Worm (Caenorhabditis elegans) whole organism, L3 larva: ENCODE measurements around the gene vha-13.

ENCODE experiments used
- R02D3.7 ChIP-seq: fragments of 150-350 bp; optimal IDR thresholded peaks from 2 replicates; lab custom pipeline; 2014; ENCODE audit warnings: missing biosample characterization, missing genetic modification characterization
- ZK546.5 ChIP-seq: sonication (generic microtip); optimal IDR thresholded peaks from 2 replicates; lab custom pipeline; 2017; ENCODE audit warnings: missing biosample characterization, missing genetic modification characterization
- ama-1 ChIP-seq: fragments of 150-350 bp; optimal IDR thresholded peaks from 2 replicates; lab custom pipeline; 2018
- ceh-16 ChIP-seq: sonication (generic microtip); optimal IDR thresholded peaks from 2 replicates; lab custom pipeline; 2017; ENCODE audit warnings: missing biosample characterization, missing genetic modification characterization
- ceh-28 ChIP-seq: fragments of 150-350 bp; optimal IDR thresholded peaks from 2 replicates; lab custom pipeline; 2014; ENCODE audit warnings: missing biosample characterization, missing genetic modification reagents, missing genetic modification characterization
- ceh-9 ChIP-seq: sonication (generic microtip); optimal IDR thresholded peaks from 2 replicates; lab custom pipeline; 2018; ENCODE audit warnings: missing biosample characterization, missing genetic modification characterization
- daf-12 ChIP-seq: fragments of 150-350 bp; optimal IDR thresholded peaks from 2 replicates; lab custom pipeline; 2014; ENCODE audit warnings: missing biosample characterization, missing genetic modification reagents, missing genetic modification characterization
- egl-27 ChIP-seq: sonication (generic microtip); optimal IDR thresholded peaks from 4 replicates; lab custom pipeline; 2017; ENCODE audit warnings: missing biosample characterization, missing genetic modification reagents, missing genetic modification characterization
- egl-5 ChIP-seq: fragments of 150-350 bp; optimal IDR thresholded peaks from 2 replicates; lab custom pipeline; 2017; ENCODE audit warnings: missing biosample characterization, missing genetic modification reagents, missing genetic modification characterization, inconsistent platforms
- elt-1 ChIP-seq: fragments of 150-350 bp; optimal IDR thresholded peaks from 2 replicates; lab custom pipeline; 2014; ENCODE audit warnings: missing biosample characterization, missing genetic modification characterization
- elt-2 ChIP-seq: sonication (generic microtip); optimal IDR thresholded peaks from 2 replicates; lab custom pipeline; 2016; ENCODE audit warnings: missing genetic modification reagents, mild to moderate bottlenecking, missing genetic modification characterization, missing compliant biosample characterization
- eor-1 ChIP-seq, 2 experiments: fragments of 150-350 bp; optimal IDR thresholded peaks; 2 replicates each; lab custom pipeline; 2014 to 2018; ENCODE audit warnings: missing biosample characterization in 2 of 2, missing genetic modification characterization in 2 of 2
- fkh-10 ChIP-seq: sonication (generic microtip); optimal IDR thresholded peaks from 2 replicates; lab custom pipeline; 2017; ENCODE audit warnings: missing biosample characterization, missing genetic modification reagents, missing genetic modification characterization
- fkh-2 ChIP-seq: fragments of 150-350 bp; optimal IDR thresholded peaks from 2 replicates; lab custom pipeline; 2014; ENCODE audit warnings: missing biosample characterization, missing genetic modification reagents, missing genetic modification characterization
- fos-1 ChIP-seq: fragments of 150-350 bp; optimal IDR thresholded peaks from 2 replicates; lab custom pipeline; 2014; ENCODE audit warnings: missing biosample characterization, missing genetic modification characterization
- hmg-11 ChIP-seq: sonication (generic microtip); optimal IDR thresholded peaks from 2 replicates; lab custom pipeline; 2016; ENCODE audit warnings: missing genetic modification characterization, missing compliant biosample characterization
- jun-1 ChIP-seq: fragments of 150-350 bp; optimal IDR thresholded peaks from 2 replicates; lab custom pipeline; 2014; ENCODE audit warnings: missing biosample characterization, missing genetic modification reagents, missing genetic modification characterization
- lin-15B ChIP-seq: fragments of 150-350 bp; optimal IDR thresholded peaks from 2 replicates; lab custom pipeline; 2014; ENCODE audit warnings: missing biosample characterization, missing genetic modification characterization
- lin-39 ChIP-seq: fragments of 150-350 bp; optimal IDR thresholded peaks from 2 replicates; lab custom pipeline; 2018; ENCODE audit warnings: missing biosample characterization, missing genetic modification reagents, missing genetic modification characterization
- lsy-12 ChIP-seq: sonication (generic microtip); optimal IDR thresholded peaks from 2 replicates; lab custom pipeline; 2016; ENCODE audit warnings: mild to moderate bottlenecking, missing genetic modification characterization, missing compliant biosample characterization
- mdl-1 ChIP-seq: fragments of 150-350 bp; optimal IDR thresholded peaks from 2 replicates; lab custom pipeline; 2014; ENCODE audit warnings: missing biosample characterization, missing genetic modification characterization
- mml-1 ChIP-seq: fragments of 150-350 bp; sonication (generic microtip); optimal IDR thresholded peaks from 3 replicates; lab custom pipeline; 2014; ENCODE audit warnings: missing biosample characterization, missing genetic modification characterization
- nfya-1 ChIP-seq: sonication (generic microtip); optimal IDR thresholded peaks from 2 replicates; lab custom pipeline; 2017; ENCODE audit warnings: missing genetic modification characterization, mild to moderate bottlenecking, missing compliant biosample characterization, antibody characterized with exemption, moderate library complexity; ENCODE audit not compliant: insufficient read depth
- nhr-11 ChIP-seq: fragments of 150-350 bp; optimal IDR thresholded peaks from 2 replicates; lab custom pipeline; 2014; ENCODE audit warnings: missing biosample characterization, missing genetic modification characterization
- nhr-12 ChIP-seq: fragments of 150-350 bp; optimal IDR thresholded peaks from 2 replicates; lab custom pipeline; 2014; ENCODE audit warnings: missing biosample characterization, missing genetic modification characterization
- nhr-23 ChIP-seq: fragments of 150-350 bp; optimal IDR thresholded peaks from 2 replicates; lab custom pipeline; 2014; ENCODE audit warnings: missing biosample characterization, missing genetic modification reagents, missing genetic modification characterization
- nhr-237 ChIP-seq: fragments of 150-350 bp; optimal IDR thresholded peaks from 2 replicates; lab custom pipeline; 2014; ENCODE audit warnings: missing biosample characterization, missing genetic modification characterization
- nhr-25 ChIP-seq: sonication (generic microtip); optimal IDR thresholded peaks from 2 replicates; lab custom pipeline; 2017; ENCODE audit warnings: missing biosample characterization, missing genetic modification characterization
- nhr-43 ChIP-seq: sonication (generic microtip); optimal IDR thresholded peaks from 2 replicates; lab custom pipeline; 2016; ENCODE audit warnings: mild to moderate bottlenecking, missing genetic modification characterization, missing compliant biosample characterization; ENCODE audit not compliant: poor library complexity, severe bottlenecking
- nhr-67 ChIP-seq: fragments of 150-350 bp; optimal IDR thresholded peaks from 2 replicates; lab custom pipeline; 2014; ENCODE audit warnings: missing biosample characterization, missing genetic modification characterization
- nhr-76 ChIP-seq: fragments of 150-350 bp; sonication (generic microtip); optimal IDR thresholded peaks from 5 replicates; lab custom pipeline; 2014; ENCODE audit warnings: missing biosample characterization, missing genetic modification characterization
- nhr-77 ChIP-seq: fragments of 150-350 bp; optimal IDR thresholded peaks from 2 replicates; lab custom pipeline; 2014; ENCODE audit warnings: missing biosample characterization, missing genetic modification characterization
- pha-4 ChIP-seq: fragments of 150-350 bp; optimal IDR thresholded peaks from 2 replicates; lab custom pipeline; 2014; ENCODE audit warnings: missing biosample characterization, missing genetic modification reagents, missing genetic modification characterization
- sea-2 ChIP-seq: fragments of 150-350 bp; sonication (generic microtip); optimal IDR thresholded peaks from 4 replicates; lab custom pipeline; 2014; ENCODE audit warnings: missing biosample characterization, missing genetic modification reagents, missing genetic modification characterization
- skn-1 ChIP-seq: fragments of 150-350 bp; optimal IDR thresholded peaks from 2 replicates; lab custom pipeline; 2014; ENCODE audit warnings: missing biosample characterization, missing genetic modification characterization
- snpc-4 ChIP-seq: fragments of 150-350 bp; optimal IDR thresholded peaks from 2 replicates; lab custom pipeline; 2014; ENCODE audit warnings: missing biosample characterization, missing genetic modification characterization
- tbx-2 ChIP-seq: sonication (generic microtip); optimal IDR thresholded peaks from 2 replicates; lab custom pipeline; 2016; ENCODE audit warnings: mild to moderate bottlenecking, missing genetic modification characterization, missing compliant biosample characterization
- unc-39 ChIP-seq: sonication (generic microtip); optimal IDR thresholded peaks from 4 replicates; lab custom pipeline; 2017; ENCODE audit warnings: missing biosample characterization, missing genetic modification characterization
- zag-1 ChIP-seq: fragments of 150-350 bp; optimal IDR thresholded peaks from 2 replicates; lab custom pipeline; 2014; ENCODE audit warnings: missing biosample characterization, missing genetic modification characterization
- ztf-11 ChIP-seq: fragments of 150-350 bp; optimal IDR thresholded peaks from 2 replicates; lab custom pipeline; 2014; ENCODE audit warnings: missing biosample characterization, missing genetic modification characterization
- ztf-4 ChIP-seq: fragments of 150-350 bp; optimal IDR thresholded peaks from 2 replicates; lab custom pipeline; 2014; ENCODE audit warnings: missing biosample characterization, missing genetic modification characterization

The vha-13 gene

ce11 chrV:14320730-14321319 is 30.7 kb upstream of the vha-13 start:
- TF ChIP-seq egl-27 (no peak), nhr-11 (tag; lab: Kevin White, UChicago) (no peak), nhr-43 (tag; lab: Kevin White, UChicago) (no peak), mdl-1 (no peak), unc-39 (tag; lab: Kevin White, UChicago) (no peak)

- TF ChIP-seq hmg-11 (tag; lab: Kevin White, UChicago) (peak; percentile 43), pha-4 (tag; lab: Kevin White, UChicago) (peak; percentile 63), nhr-67 (tag; lab: Kevin White, UChicago) (no peak), daf-12 (tag; lab: Kevin White, UChicago) (no peak), nhr-237 (tag; lab: Kevin White, UChicago) (no peak), nfya-1 (tag; lab: Kevin White, UChicago) (peak; percentile 69), fkh-2 (tag; lab: Kevin White, UChicago) (no peak), nhr-25 (tag; lab: Kevin White, UChicago) (peak; percentile 45), nhr-43 (tag; lab: Kevin White, UChicago) (no peak), ceh-9 (tag; lab: Kevin White, UChicago) (no peak), ama-1 (lab: Kevin White, UChicago) (peak; percentile 5), eor-1 (tag; optimal IDR thresholded peaks at IDR 0.05; lab: Kevin White, UChicago) (no peak), mml-1 (tag; lab: Kevin White, UChicago) (no peak), zag-1 (tag; lab: Kevin White, UChicago) (no peak), lsy-12 (no peak), lin-39 (no peak), ztf-4 (tag; lab: Kevin White, UChicago) (no peak), ceh-28 (tag; lab: Kevin White, UChicago) (no peak), ZK546.5 (tag; lab: Kevin White, UChicago) (no peak), snpc-4 (tag; lab: Kevin White, UChicago) (peak; percentile 17), ztf-11 (no peak), nhr-77 (tag; lab: Kevin White, UChicago) (no peak), tbx-2 (no peak), nhr-12 (tag; lab: Kevin White, UChicago) (no peak), nhr-76 (tag; lab: Kevin White, UChicago) (no peak), lin-15B (tag; lab: Kevin White, UChicago) (peak; percentile 15), nhr-23 (peak; percentile 6), ceh-16 (no peak), elt-2 (tag; lab: Kevin White, UChicago) (no peak), R02D3.7 (tag; lab: Kevin White, UChicago) (no peak), fkh-10 (GFP tag; lab: Kevin White, UChicago) (no peak), fos-1 (tag; lab: Kevin White, UChicago) (no peak), skn-1 (tag; lab: Kevin White, UChicago) (peak; percentile 14), sea-2 (GFP tag; lab: Kevin White, UChicago) (no peak), jun-1 (tag; lab: Kevin White, UChicago) (no peak), elt-1 (no peak), egl-5 (tag; lab: Kevin White, UChicago) (peak; percentile 27), mdl-1 (no peak)
Observed at ce11 chrV:14322743-14323142, 28.8 kb upstream of the vha-13 start, which contains the start of gene F47B8.3. Gene F47B8.3, minus strand, starts transcription at chrV:14323003.
